Fruit fly (Drosophila melanogaster) whole organism, embryonic: ENCODE data around the gene CG5157.
A peak's percentile ranks its signal among the peaks of the same experiment; 100 is the strongest.

ENCODE experiments used
- Adf1 ChIP-seq: fragments of 200-800 bp; sonication (Bioruptor generic); IDR thresholded peaks from 2 replicates; pipeline ENCODE4 v1.3.6; 2022; ENCODE audit warnings: missing biosample characterization, missing genetic modification characterization
- Aef1 ChIP-seq: fragments of 200-800 bp; sonication (Bioruptor generic); IDR thresholded peaks from 3 replicates; pipeline ENCODE4 v1.3.6; 2022; ENCODE audit warnings: missing biosample characterization, missing genetic modification characterization
- B-H1 ChIP-seq: fragments of 200-800 bp; sonication (Bioruptor generic); IDR thresholded peaks from 3 replicates; pipeline ENCODE4 v1.3.6; 2022; ENCODE audit warnings: missing biosample characterization, missing genetic modification characterization
- C15 ChIP-seq: fragments of 200-800 bp; sonication (Bioruptor generic); IDR thresholded peaks from 3 replicates; pipeline ENCODE4 v1.3.6; 2022; ENCODE audit warnings: missing biosample characterization, missing genetic modification characterization
- CG10209 ChIP-seq: fragments of 200-800 bp; sonication (Bioruptor generic); optimal IDR thresholded peaks from 3 replicates; lab custom pipeline; 2017; ENCODE audit warnings: missing biosample characterization, mild to moderate bottlenecking, missing genetic modification characterization, missing genetic modification reagents
- CG11085 ChIP-seq: fragments of 200-800 bp; sonication (Bioruptor generic); IDR thresholded peaks from 2 replicates; pipeline ENCODE4 v1.3.6; 2022; ENCODE audit warnings: missing biosample characterization, missing genetic modification characterization
- CG12236 ChIP-seq: fragments of 200-800 bp; sonication (Bioruptor generic); optimal IDR thresholded peaks from 2 replicates; lab custom pipeline; 2016; ENCODE audit warnings: missing biosample characterization, missing genetic modification characterization
- CG15011 ChIP-seq: fragments of 200-800 bp; sonication (Bioruptor generic); optimal IDR thresholded peaks from 3 replicates; lab custom pipeline; 2018; ENCODE audit warnings: missing biosample characterization, mild to moderate bottlenecking, missing genetic modification characterization
- CG15514 ChIP-seq: fragments of 200-800 bp; sonication (Bioruptor generic); optimal IDR thresholded peaks from 3 replicates; lab custom pipeline; 2017; ENCODE audit warnings: missing biosample characterization, missing genetic modification characterization, mild to moderate bottlenecking, moderate library complexity, missing genetic modification reagents
- CG16813 ChIP-seq: fragments of 200-800 bp; sonication (Bioruptor generic); IDR thresholded peaks from 3 replicates; pipeline ENCODE4 v1.3.6; 2022; ENCODE audit warnings: missing biosample characterization, missing genetic modification characterization; ENCODE audit not compliant: partially characterized antibody
- CG17568 ChIP-seq: fragments of 200-800 bp; sonication (Bioruptor generic); optimal IDR thresholded peaks from 2 replicates; lab custom pipeline; 2018; ENCODE audit warnings: missing biosample characterization, mild to moderate bottlenecking, missing genetic modification characterization, moderate library complexity
- CG18599 ChIP-seq: fragments of 200-800 bp; sonication (Bioruptor generic); optimal IDR thresholded peaks from 3 replicates; lab custom pipeline; 2017; ENCODE audit warnings: missing biosample characterization, missing genetic modification characterization, mild to moderate bottlenecking, moderate library complexity, missing genetic modification reagents
- CG18619 ChIP-seq: fragments of 200-800 bp; sonication (Bioruptor generic); optimal IDR thresholded peaks from 3 replicates; lab custom pipeline; 2017; ENCODE audit warnings: missing biosample characterization, mild to moderate bottlenecking, missing genetic modification characterization
- CG2116 ChIP-seq: fragments of 200-800 bp; sonication (Bioruptor generic); optimal IDR thresholded peaks from 3 replicates; lab custom pipeline; 2018; ENCODE audit warnings: missing biosample characterization, mild to moderate bottlenecking, missing genetic modification characterization
- CG2678 ChIP-seq: fragments of 200-800 bp; sonication (Bioruptor generic); optimal IDR thresholded peaks from 3 replicates; lab custom pipeline; 2019; ENCODE audit warnings: missing biosample characterization, mild to moderate bottlenecking, missing genetic modification characterization, moderate library complexity
- CG2712 ChIP-seq: fragments of 200-800 bp; optimal IDR thresholded peaks from 3 replicates; lab custom pipeline; 2019; ENCODE audit warnings: missing biosample characterization, mild to moderate bottlenecking, missing genetic modification characterization, moderate library complexity
- CG3995 ChIP-seq: fragments of 200-800 bp; sonication (Bioruptor generic); optimal IDR thresholded peaks from 3 replicates; lab custom pipeline; 2016; ENCODE audit warnings: missing biosample characterization, missing genetic modification characterization
- CG4854 ChIP-seq: fragments of 200-800 bp; sonication (Bioruptor generic); optimal IDR thresholded peaks from 2 replicates; lab custom pipeline; 2016; ENCODE audit warnings: missing biosample characterization, missing genetic modification characterization, inconsistent platforms
- CG5953 ChIP-seq: fragments of 200-800 bp; sonication (Bioruptor generic); IDR thresholded peaks from 2 replicates; pipeline ENCODE4 v1.3.6; 2022; ENCODE audit warnings: missing biosample characterization, missing genetic modification characterization
- CG9797 ChIP-seq: fragments of 200-800 bp; sonication (Bioruptor generic); optimal IDR thresholded peaks from 3 replicates; lab custom pipeline; 2018; ENCODE audit warnings: missing biosample characterization, mild to moderate bottlenecking, missing genetic modification characterization
- D19B ChIP-seq: fragments of 200-800 bp; sonication (Bioruptor generic); optimal IDR thresholded peaks from 2 replicates; lab custom pipeline; 2017; ENCODE audit warnings: missing biosample characterization, mild to moderate bottlenecking, missing genetic modification characterization
- E2f2 ChIP-seq: fragments of 200-800 bp; sonication (Bioruptor generic); IDR thresholded peaks from 2 replicates; pipeline ENCODE4 v1.3.6; 2022; ENCODE audit warnings: missing biosample characterization, missing genetic modification characterization
- Fer2 ChIP-seq: fragments of 200-800 bp; sonication (Bioruptor generic); optimal IDR thresholded peaks from 2 replicates; lab custom pipeline; 2018; ENCODE audit warnings: missing biosample characterization, mild to moderate bottlenecking, missing genetic modification characterization, moderate library complexity
- Hand ChIP-seq: fragments of 200-800 bp; sonication (Bioruptor generic); optimal IDR thresholded peaks from 2 replicates; lab custom pipeline; 2017; ENCODE audit warnings: mild to moderate bottlenecking, missing biosample characterization, missing genetic modification reagents, missing genetic modification characterization
- Med ChIP-seq: fragments of 200-800 bp; sonication (Bioruptor generic); peaks from one replicate; lab custom pipeline; 2016; ENCODE audit warnings: missing biosample characterization, missing genetic modification characterization, mild to moderate bottlenecking, inconsistent platforms, moderate library complexity
- Meics ChIP-seq: fragments of 200-800 bp; sonication (Bioruptor generic); optimal IDR thresholded peaks from 2 replicates; lab custom pipeline; 2017; ENCODE audit warnings: missing biosample characterization, mild to moderate bottlenecking, missing genetic modification characterization
- Ptx1 ChIP-seq: fragments of 200-800 bp; sonication (Bioruptor generic); IDR thresholded peaks from 2 replicates; pipeline ENCODE4 v1.3.6; 2022; ENCODE audit warnings: missing biosample characterization, missing genetic modification characterization
- Ravus ChIP-seq: fragments of 200-800 bp; sonication (Bioruptor generic); IDR thresholded peaks from 2 replicates; pipeline ENCODE4 v1.3.6; 2022; ENCODE audit warnings: missing biosample characterization, missing genetic modification characterization
- Scr ChIP-seq: fragments of 200-800 bp; sonication (Bioruptor generic); IDR thresholded peaks from 2 replicates; pipeline ENCODE4 v1.3.6; 2022; ENCODE audit warnings: missing biosample characterization, missing genetic modification characterization; ENCODE audit not compliant: partially characterized antibody
- TFAM ChIP-seq: fragments of 200-800 bp; sonication (Bioruptor generic); optimal IDR thresholded peaks from 2 replicates; lab custom pipeline; 2017; ENCODE audit warnings: missing biosample characterization, missing genetic modification characterization, inconsistent platforms
- abd-A ChIP-seq: fragments of 200-800 bp; sonication (Bioruptor generic); optimal IDR thresholded peaks from 3 replicates; lab custom pipeline; 2019; ENCODE audit warnings: missing biosample characterization, mild to moderate bottlenecking, missing genetic modification characterization, moderate library complexity
- aop ChIP-seq: fragments of 200-800 bp; sonication (Bioruptor generic); IDR thresholded peaks from 2 replicates; pipeline ENCODE4 v1.3.6; 2022; ENCODE audit warnings: missing biosample characterization, missing genetic modification characterization
- bcd ChIP-seq: fragments of 200-800 bp; sonication (Bioruptor generic); optimal IDR thresholded peaks from 2 replicates; lab custom pipeline; 2017; ENCODE audit warnings: missing biosample characterization, mild to moderate bottlenecking, missing genetic modification characterization
- bowl ChIP-seq: fragments of 200-800 bp; sonication (Bioruptor generic); IDR thresholded peaks from 2 replicates; pipeline ENCODE4 v1.3.6; 2022; ENCODE audit warnings: missing biosample characterization, missing genetic modification characterization
- ftz-f1 ChIP-seq: fragments of 200-800 bp; sonication (Bioruptor generic); optimal IDR thresholded peaks from 2 replicates; lab custom pipeline; 2016; ENCODE audit warnings: missing biosample characterization, missing genetic modification characterization
- ind ChIP-seq: fragments of 200-800 bp; sonication (Bioruptor generic); optimal IDR thresholded peaks from 3 replicates; lab custom pipeline; 2016; ENCODE audit warnings: missing biosample characterization, missing genetic modification characterization
- kay ChIP-seq: fragments of 200-800 bp; sonication (Bioruptor generic); optimal IDR thresholded peaks from 2 replicates; lab custom pipeline; 2016; ENCODE audit warnings: missing biosample characterization, missing genetic modification characterization
- nau ChIP-seq: fragments of 200-800 bp; sonication (Bioruptor generic); optimal IDR thresholded peaks from 3 replicates; lab custom pipeline; 2017; ENCODE audit warnings: missing biosample characterization, mild to moderate bottlenecking, missing genetic modification characterization, missing genetic modification reagents
- nmo ChIP-seq: fragments of 200-800 bp; sonication (Bioruptor generic); optimal IDR thresholded peaks from 2 replicates; lab custom pipeline; 2018; ENCODE audit warnings: missing biosample characterization, mild to moderate bottlenecking, missing genetic modification characterization, moderate library complexity
- nom ChIP-seq: fragments of 200-800 bp; sonication (Bioruptor generic); optimal IDR thresholded peaks from 2 replicates; lab custom pipeline; 2017; ENCODE audit warnings: missing biosample characterization, missing genetic modification characterization, mild to moderate bottlenecking, moderate library complexity, missing genetic modification reagents
- peb ChIP-seq: fragments of 200-800 bp; sonication (Bioruptor generic); IDR thresholded peaks from 2 replicates; pipeline ENCODE4 v1.3.6; 2022; ENCODE audit warnings: missing biosample characterization, missing genetic modification characterization
- sc ChIP-seq, 3 experiments: fragments of >200 bp in 2 of 3; fragments of 200-800 bp in 1 of 3; sonication (Bioruptor generic) in 1 of 3; optimal IDR thresholded peaks; 2 replicates in 2 of 3; 3 replicates in 1 of 3; lab custom pipeline; 2017; ENCODE audit warnings: mild to moderate bottlenecking in 1 of 3, missing biosample characterization in 1 of 3, missing genetic modification characterization in 1 of 3, missing genetic modification reagents in 1 of 3
- seq ChIP-seq: fragments of 200-800 bp; sonication (Bioruptor generic); IDR thresholded peaks from 2 replicates; pipeline ENCODE4 v1.3.6; 2022; ENCODE audit warnings: missing biosample characterization, missing genetic modification characterization
- sima ChIP-seq: fragments of 200-800 bp; sonication (Bioruptor generic); optimal IDR thresholded peaks from 2 replicates; lab custom pipeline; 2016; ENCODE audit warnings: missing biosample characterization, missing genetic modification characterization
- slp2 ChIP-seq: fragments of 200-800 bp; sonication (Bioruptor generic); optimal IDR thresholded peaks from 2 replicates; lab custom pipeline; 2016; ENCODE audit warnings: missing biosample characterization, missing genetic modification characterization
- so ChIP-seq: fragments of 200-800 bp; sonication (Bioruptor generic); IDR thresholded peaks from 3 replicates; pipeline ENCODE4 v1.3.6; 2022; ENCODE audit warnings: missing biosample characterization, missing genetic modification characterization
- sr ChIP-seq: fragments of 200-800 bp; sonication (Bioruptor generic); IDR thresholded peaks from 3 replicates; pipeline ENCODE4 v1.3.6; 2022; ENCODE audit warnings: missing biosample characterization, missing genetic modification characterization
- unc-4 ChIP-seq: fragments of 200-800 bp; sonication (Bioruptor generic); IDR thresholded peaks from 2 replicates; pipeline ENCODE4 v1.3.6; 2022; ENCODE audit warnings: missing biosample characterization, missing genetic modification characterization; ENCODE audit not compliant: partially characterized antibody
- unpg ChIP-seq: fragments of 200-800 bp; sonication (Bioruptor generic); optimal IDR thresholded peaks from 3 replicates; lab custom pipeline; 2018; ENCODE audit warnings: missing biosample characterization, mild to moderate bottlenecking, missing genetic modification characterization, moderate library complexity
- wek ChIP-seq: fragments of 200-800 bp; sonication (Bioruptor generic); optimal IDR thresholded peaks from 3 replicates; lab custom pipeline; 2018; ENCODE audit warnings: missing biosample characterization, mild to moderate bottlenecking, missing genetic modification characterization, moderate library complexity
- zen ChIP-seq: fragments of 200-800 bp; sonication (Bioruptor generic); optimal IDR thresholded peaks from 3 replicates; lab custom pipeline; 2018; ENCODE audit warnings: missing biosample characterization, mild to moderate bottlenecking, missing genetic modification characterization, moderate library complexity

Gene CG5157

dm6 chr3L:16158322-16158721 lies 20.6 kb upstream of the CG5157 start (continued):
- TF ChIP-seq sima (GFP tag; lab: Kevin White, UChicago): no peak
- TF ChIP-seq CG4854 (GFP tag; lab: Kevin White, UChicago): no peak
- no peak for TF ChIP-seq bcd (GFP tag; lab: Kevin White, UChicago)
- no peak for TF ChIP-seq CG10209 (GFP tag; lab: Kevin White, UChicago)
- TF ChIP-seq E2f2 (GFP tag; lab: Robert Waterston, UW): no peak
- TF ChIP-seq bowl (GFP tag; lab: Robert Waterston, UW): no peak
- no peak for TF ChIP-seq Ravus
- TF ChIP-seq Med: no peak
- TF ChIP-seq CG15011: no peak
- TF ChIP-seq CG9797 (GFP tag; lab: Kevin White, UChicago): no peak
- peak; percentile 50 for TF ChIP-seq nom (GFP tag; lab: Kevin White, UChicago)
- no peak for TF ChIP-seq wek
- TF ChIP-seq CG16813 (GFP tag; lab: Robert Waterston, UW): peak; percentile 33; the same call in 1 of the 3 replicates
- no peak for TF ChIP-seq CG2712
- no peak for TF ChIP-seq aop (GFP tag; lab: Robert Waterston, UW)
- TF ChIP-seq Ptx1 (GFP tag; lab: Robert Waterston, UW): no peak
- TF ChIP-seq CG15514 (GFP tag; lab: Kevin White, UChicago): no peak
- no peak for TF ChIP-seq peb (GFP tag; lab: Robert Waterston, UW)
- no peak for TF ChIP-seq sc (optimal IDR thresholded peaks at IDR 0.05; lab: Kevin White, UChicago)
- no peak for TF ChIP-seq sc (GFP tag; optimal IDR thresholded peaks at IDR 0.05; lab: Kevin White, UChicago)
- TF ChIP-seq Scr (GFP tag; lab: Robert Waterston, UW): 0 out of 2 replicates have a peak, but pooled peaks have one; percentile 23
- no peak for TF ChIP-seq Adf1 (GFP tag; lab: Robert Waterston, UW)
- TF ChIP-seq TFAM (GFP tag; lab: Kevin White, UChicago): no peak
- TF ChIP-seq D19B (GFP tag; lab: Kevin White, UChicago): peak; percentile 61
- no peak for TF ChIP-seq ftz-f1 (GFP tag; lab: Kevin White, UChicago)
- no peak for TF ChIP-seq kay
- TF ChIP-seq Aef1 (GFP tag; lab: Robert Waterston, UW): no peak
- no peak for TF ChIP-seq nau (GFP tag; lab: Kevin White, UChicago)
- TF ChIP-seq abd-A (tag; lab: Kevin White, UChicago): no peak
- no peak for TF ChIP-seq CG11085
- TF ChIP-seq ind: no peak
- TF ChIP-seq B-H1 (GFP tag; lab: Robert Waterston, UW): no peak
- no peak for TF ChIP-seq CG18619
- no peak for TF ChIP-seq C15 (GFP tag; lab: Robert Waterston, UW)
- TF ChIP-seq CG18599 (GFP tag; lab: Kevin White, UChicago): no peak
- no peak for TF ChIP-seq CG12236 (GFP tag; lab: Kevin White, UChicago)
- no peak for TF ChIP-seq unpg (GFP tag; lab: Kevin White, UChicago)
- no peak for TF ChIP-seq CG3995 (GFP tag; lab: Kevin White, UChicago)
- TF ChIP-seq slp2 (GFP tag; lab: Kevin White, UChicago): no peak
- TF ChIP-seq Meics: no peak
- TF ChIP-seq CG2116 (GFP tag; lab: Kevin White, UChicago): no peak
- TF ChIP-seq nmo (GFP tag; lab: Kevin White, UChicago): no peak
- no peak for TF ChIP-seq sr (GFP tag; lab: Robert Waterston, UW)
- no peak for TF ChIP-seq CG5953 (GFP tag; lab: Robert Waterston, UW)
- no peak for TF ChIP-seq seq (GFP tag; lab: Robert Waterston, UW)
- TF ChIP-seq unc-4 (GFP tag; lab: Robert Waterston, UW): no peak
- TF ChIP-seq Hand (GFP tag; lab: Kevin White, UChicago): no peak
- no peak for TF ChIP-seq so (GFP tag; lab: Robert Waterston, UW)
- no peak for TF ChIP-seq Fer2 (tag; lab: Kevin White, UChicago)
- no peak for TF ChIP-seq CG2678 (tag; lab: Kevin White, UChicago)
- TF ChIP-seq zen (tag; lab: Kevin White, UChicago): no peak
- TF ChIP-seq CG17568 (GFP tag; lab: Kevin White, UChicago): no peak
